Worm (Caenorhabditis elegans): ENCODE measurements around the gene D1086.2.

Gene D1086.2

ce11 chrV:14143634-14144033 is 45.2 kb upstream of the D1086.2 start (continued):
- no peak for TF ChIP-seq unc-130 (tag; optimal IDR thresholded peaks at IDR 0.05)
- TF ChIP-seq efl-3 (GFP tag; optimal IDR thresholded peaks at IDR 0.05), result no peak
- TF ChIP-seq nhr-12 (tag; optimal IDR thresholded peaks at IDR 0.05), result no peak
- peak in 1 of 2 experiments; percentile 34 for TF ChIP-seq lin-35 (GFP tag; optimal IDR thresholded peaks at IDR 0.05)
- peak; percentile 58 for TF ChIP-seq fkh-10 (GFP tag; optimal IDR thresholded peaks at IDR 0.05)
- no peak for TF ChIP-seq nhr-11 (tag; optimal IDR thresholded peaks at IDR 0.05)
- TF ChIP-seq efl-1 (optimal IDR thresholded peaks at IDR 0.05), result peak; percentile 25 to 31
- TF ChIP-seq efl-1 (GFP tag; optimal IDR thresholded peaks at IDR 0.05 in 1 of 2), result peak in 1 of 2 experiments; percentile 62

ce11 chrV:14141846-14142245 is 43.4 kb upstream of the D1086.2 start:
- TF ChIP-seq elt-2 (tag; optimal IDR thresholded peaks at IDR 0.05), result no peak
- TF ChIP-seq dsc-1 (tag; optimal IDR thresholded peaks at IDR 0.05), result no peak
- no peak for TF ChIP-seq nhr-90 (tag; optimal IDR thresholded peaks at IDR 0.05; ENCODE audit: poor library complexity)
- no peak for TF ChIP-seq nhr-28 (tag; optimal IDR thresholded peaks at IDR 0.05)
- no peak for TF ChIP-seq irx-1 (tag; optimal IDR thresholded peaks at IDR 0.05)
- no peak for TF ChIP-seq jun-1 (tag; optimal IDR thresholded peaks at IDR 0.05)
- TF ChIP-seq xbp-1 (tag; optimal IDR thresholded peaks at IDR 0.05), result no peak
- no peak for TF ChIP-seq sox-4 (tag; optimal IDR thresholded peaks at IDR 0.05)
- TF ChIP-seq nhr-47 (tag; optimal IDR thresholded peaks at IDR 0.05), result no peak
- TF ChIP-seq ceh-63 (GFP tag; optimal IDR thresholded peaks at IDR 0.05), result no peak
- TF ChIP-seq mef-2 (tag; optimal IDR thresholded peaks at IDR 0.05), result no peak
- no peak for TF ChIP-seq ceh-8 (GFP tag; optimal IDR thresholded peaks at IDR 0.05)
- TF ChIP-seq nhr-12 (tag; optimal IDR thresholded peaks at IDR 0.05), result no peak

- no peak for TF ChIP-seq aha-1 (tag; optimal IDR thresholded peaks at IDR 0.05)
- peak; percentile 10 for TF ChIP-seq nhr-47 (tag; optimal IDR thresholded peaks at IDR 0.05)
- TF ChIP-seq fkh-10 (GFP tag; optimal IDR thresholded peaks at IDR 0.05), result peak; percentile 89
- no peak for TF ChIP-seq efl-1 (optimal IDR thresholded peaks at IDR 0.05)
- TF ChIP-seq efl-1 (GFP tag; optimal IDR thresholded peaks at IDR 0.05 in 1 of 2), result peak in 1 of 2 experiments; percentile 70
- TF ChIP-seq sptf-1 (tag; optimal IDR thresholded peaks at IDR 0.05), result no peak
- peak; percentile 68 for TF ChIP-seq lin-14 (GFP tag; optimal IDR thresholded peaks at IDR 0.05)
- peak; percentile 95 for TF ChIP-seq ces-1 (GFP tag; optimal IDR thresholded peaks at IDR 0.05)
- TF ChIP-seq C04F5.9 (tag; optimal IDR thresholded peaks at IDR 0.05), result no peak
Observed at ce11 chrV:14140733-14141132, 42.3 kb upstream of the D1086.2 start.

ce11 chrV:14139252-14140100 is 41.0 kb upstream of the D1086.2 start:
- TF ChIP-seq snu-23 (GFP tag; optimal IDR thresholded peaks at IDR 0.05) (peak; percentile 27), fkh-10 (GFP tag; optimal IDR thresholded peaks at IDR 0.05) (no peak), ceh-90 (tag; optimal IDR thresholded peaks at IDR 0.05) (no peak), nhr-11 (tag; optimal IDR thresholded peaks at IDR 0.05) (no peak), lin-14 (GFP tag; optimal IDR thresholded peaks at IDR 0.05) (peak; percentile 83), rnt-1 (tag; optimal IDR thresholded peaks at IDR 0.05) (peak; percentile 21), lin-13 (GFP tag; optimal IDR thresholded peaks at IDR 0.05) (no peak), lin-15B (tag; optimal IDR thresholded peaks at IDR 0.05) (no peak), aha-1 (tag; optimal IDR thresholded peaks at IDR 0.05) (no peak), nhr-85 (tag) (peak; percentile 62), fos-1 (tag; optimal IDR thresholded peaks at IDR 0.05) (peak; percentile 60), lin-35 (GFP tag; optimal IDR thresholded peaks at IDR 0.05) (peak in 1 of 2 experiments; percentile 10), elt-3 (tag; optimal IDR thresholded peaks at IDR 0.05) (peak in 1 of 6 experiments; percentile 13), dpl-1 (GFP tag; optimal IDR thresholded peaks at IDR 0.05) (no peak), Y116A8C.19 (tag; optimal IDR thresholded peaks at IDR 0.05; ENCODE audit: borderline replicate concordance) (no peak), mep-1 (tag; optimal IDR thresholded peaks at IDR 0.05) (peak; percentile 59), unc-130 (tag; optimal IDR thresholded peaks at IDR 0.05) (peak; percentile 28), xbp-1 (tag; optimal IDR thresholded peaks at IDR 0.05) (no peak), pqm-1 (tag; optimal IDR thresholded peaks at IDR 0.05) (no peak), efl-1 (optimal IDR thresholded peaks at IDR 0.05) (no peak), efl-1 (GFP tag; optimal IDR thresholded peaks at IDR 0.05 in 1 of 2) (peak in 1 of 2 experiments; percentile 74), mab-9 (GFP tag; IDR thresholded peaks at IDR 0.05) (no peak), blmp-1 (tag; optimal IDR thresholded peaks at IDR 0.05) (peak; percentile 68), nhr-71 (tag; optimal IDR thresholded peaks at IDR 0.05) (peak; percentile 10), grh-1 (GFP tag; IDR thresholded peaks at IDR 0.05) (peak; percentile 49; the same call in 1 of the 2 replicates)
